Worm (Caenorhabditis elegans) whole organism, L1 larva: ENCODE results near the gene sqst-5.
A peak's percentile ranks its signal among the peaks of the same experiment; 100 is the strongest.
"Not testable (repeated sequence)": the region's sequence is repeated elsewhere in the genome, so short reads cannot be mapped to it uniquely, and the experiment has no call there.

Experiments used
- C34B4.2 ChIP-seq: sonication (generic microtip); optimal IDR thresholded peaks from 2 replicates; lab custom pipeline; 2017; ENCODE audit warnings: mild to moderate bottlenecking, missing genetic modification characterization, missing compliant biosample characterization
- aha-1 ChIP-seq: fragments of 150-350 bp; optimal IDR thresholded peaks from 2 replicates; lab custom pipeline; 2014; ENCODE audit warnings: missing biosample characterization, missing genetic modification characterization
- ama-1 ChIP-seq: fragments of 150-350 bp; optimal IDR thresholded peaks from 2 replicates; lab custom pipeline; 2014
- ceh-82 ChIP-seq, 3 experiments: fragments of 150-350 bp in 1 of 3; sonication (generic microtip) in 2 of 3; optimal IDR thresholded peaks; 2 replicates each; lab custom pipeline; 2014 to 2017; ENCODE audit warnings: missing biosample characterization in 3 of 3, missing genetic modification characterization in 3 of 3
- ceh-88 ChIP-seq: fragments of 200-800 bp; sonication (Bioruptor generic); IDR thresholded peaks from 2 replicates; pipeline ENCODE4 v1.3.6; 2022; ENCODE audit warnings: missing genetic modification characterization, missing compliant biosample characterization
- efl-1 ChIP-seq, 4 experiments: fragments of 150-350 bp; optimal IDR thresholded peaks in 3 of 4; peaks in 1 of 4; 1 replicate in 1 of 4; 2 replicates in 3 of 4; lab custom pipeline; 2014; ENCODE audit warnings: missing biosample characterization in 2 of 4, missing genetic modification characterization in 2 of 4, missing genetic modification reagents in 2 of 4
- elt-2 ChIP-seq: sonication (generic microtip); optimal IDR thresholded peaks from 2 replicates; lab custom pipeline; 2016; ENCODE audit warnings: missing genetic modification characterization, mild to moderate bottlenecking, inconsistent platforms, missing compliant biosample characterization, missing genetic modification reagents
- fkh-10 ChIP-seq: sonication (generic microtip); optimal IDR thresholded peaks from 2 replicates; lab custom pipeline; 2017; ENCODE audit warnings: missing biosample characterization, missing genetic modification reagents, missing genetic modification characterization
- hlh-17 ChIP-seq: fragments of 200-800 bp; sonication (Bioruptor generic); optimal IDR thresholded peaks from 2 replicates; lab custom pipeline; 2018; ENCODE audit warnings: missing genetic modification characterization, mild to moderate bottlenecking, missing compliant biosample characterization, moderate library complexity, borderline replicate concordance
- irx-1 ChIP-seq: sonication (generic microtip); optimal IDR thresholded peaks from 2 replicates; lab custom pipeline; 2016; ENCODE audit warnings: missing genetic modification characterization, missing compliant biosample characterization
- lin-13 ChIP-seq: fragments of 150-350 bp; optimal IDR thresholded peaks from 2 replicates; lab custom pipeline; 2014; ENCODE audit warnings: missing biosample characterization, missing genetic modification reagents, missing genetic modification characterization
- lin-14 ChIP-seq: fragments of 200-800 bp; sonication (Bioruptor generic); optimal IDR thresholded peaks from 2 replicates; lab custom pipeline; 2018; ENCODE audit warnings: mild to moderate bottlenecking, missing genetic modification characterization, moderate library complexity, missing compliant biosample characterization
- lin-15B ChIP-seq: fragments of 150-350 bp; sonication (generic microtip); optimal IDR thresholded peaks from 3 replicates; lab custom pipeline; 2014; ENCODE audit warnings: missing biosample characterization, missing genetic modification characterization
- lin-35 ChIP-seq, 2 experiments: fragments of 150-350 bp; optimal IDR thresholded peaks; 2 replicates each; lab custom pipeline; 2014; ENCODE audit warnings: missing biosample characterization in 2 of 2, missing genetic modification characterization in 2 of 2, missing genetic modification reagents in 2 of 2
- lin-39 ChIP-seq: fragments of 150-350 bp; optimal IDR thresholded peaks from 2 replicates; lab custom pipeline; 2014; ENCODE audit warnings: missing biosample characterization, missing genetic modification reagents, missing genetic modification characterization
- lir-3 ChIP-seq: sonication (generic microtip); optimal IDR thresholded peaks from 2 replicates; lab custom pipeline; 2016; ENCODE audit warnings: mild to moderate bottlenecking, missing genetic modification characterization, moderate library complexity, missing compliant biosample characterization; ENCODE audit not compliant: poor library complexity
- mab-9 ChIP-seq: fragments of 200-800 bp; sonication (Bioruptor generic); IDR thresholded peaks from 2 replicates; pipeline ENCODE4 v1.3.6; 2022; ENCODE audit warnings: missing genetic modification reagents, missing genetic modification characterization, missing compliant biosample characterization
- mef-2 ChIP-seq: fragments of 150-350 bp; optimal IDR thresholded peaks from 2 replicates; lab custom pipeline; 2014; ENCODE audit warnings: missing biosample characterization, missing genetic modification characterization
- mep-1 ChIP-seq: fragments of 150-350 bp; optimal IDR thresholded peaks from 2 replicates; lab custom pipeline; 2014; ENCODE audit warnings: missing biosample characterization, missing genetic modification characterization
- nhr-19 ChIP-seq: fragments of 200-800 bp; sonication (Bioruptor generic); conservative IDR thresholded peaks from 2 replicates; pipeline ENCODE4 v1.3.6; 2022; ENCODE audit warnings: missing genetic modification characterization, missing compliant biosample characterization
- nhr-237 ChIP-seq: fragments of 150-350 bp; optimal IDR thresholded peaks from 2 replicates; lab custom pipeline; 2014; ENCODE audit warnings: missing biosample characterization, missing genetic modification characterization
- nhr-28 ChIP-seq: fragments of 150-350 bp; optimal IDR thresholded peaks from 2 replicates; lab custom pipeline; 2014; ENCODE audit warnings: missing biosample characterization, missing genetic modification characterization
- nhr-76 ChIP-seq: sonication (generic microtip); optimal IDR thresholded peaks from 2 replicates; lab custom pipeline; 2017; ENCODE audit warnings: missing biosample characterization, missing genetic modification characterization
- nhr-77 ChIP-seq: fragments of 150-350 bp; optimal IDR thresholded peaks from 2 replicates; lab custom pipeline; 2014; ENCODE audit warnings: missing biosample characterization, missing genetic modification characterization
- nhr-85 ChIP-seq: sonication (generic microtip); peaks from one replicate; lab custom pipeline; 2016; ENCODE audit warnings: missing genetic modification characterization, inconsistent platforms, missing compliant biosample characterization
- skn-1 ChIP-seq: fragments of 150-350 bp; optimal IDR thresholded peaks from 2 replicates; lab custom pipeline; 2014; ENCODE audit warnings: missing biosample characterization, missing genetic modification characterization
- snu-23 ChIP-seq: sonication (generic microtip); optimal IDR thresholded peaks from 2 replicates; lab custom pipeline; 2016; ENCODE audit warnings: missing genetic modification characterization, missing compliant biosample characterization
- sptf-1 ChIP-seq: fragments of 150-350 bp; optimal IDR thresholded peaks from 2 replicates; lab custom pipeline; 2014; ENCODE audit warnings: missing biosample characterization, missing genetic modification characterization
- sup-37 ChIP-seq: fragments of 200-800 bp; sonication (Bioruptor generic); optimal IDR thresholded peaks from 2 replicates; lab custom pipeline; 2018; ENCODE audit warnings: mild to moderate bottlenecking, missing genetic modification characterization, missing compliant biosample characterization
- swsn-7 ChIP-seq: sonication (generic microtip); optimal IDR thresholded peaks from 2 replicates; lab custom pipeline; 2016; ENCODE audit warnings: missing genetic modification characterization, missing compliant biosample characterization
- tlp-1 ChIP-seq: fragments of 150-350 bp; optimal IDR thresholded peaks from 2 replicates; lab custom pipeline; 2014; ENCODE audit warnings: missing biosample characterization, missing genetic modification characterization
- unc-130 ChIP-seq: fragments of 150-350 bp; optimal IDR thresholded peaks from 2 replicates; lab custom pipeline; 2017; ENCODE audit warnings: missing biosample characterization, missing genetic modification characterization, inconsistent platforms
- unc-86 ChIP-seq: sonication (generic microtip); optimal IDR thresholded peaks from 2 replicates; lab custom pipeline; 2016; ENCODE audit warnings: missing genetic modification characterization, missing compliant biosample characterization
- vab-15 ChIP-seq: sonication (generic microtip); optimal IDR thresholded peaks from 2 replicates; lab custom pipeline; 2017; ENCODE audit warnings: missing genotype, mild to moderate bottlenecking, missing genetic modification characterization, missing compliant biosample characterization
- xbp-1 ChIP-seq: sonication (generic microtip); optimal IDR thresholded peaks from 2 replicates; lab custom pipeline; 2016; ENCODE audit warnings: missing genetic modification characterization, missing compliant biosample characterization
- zip-4 ChIP-seq: fragments of 200-800 bp; sonication (Bioruptor generic); optimal IDR thresholded peaks from 2 replicates; lab custom pipeline; 2018; ENCODE audit warnings: mild to moderate bottlenecking, missing genetic modification characterization, moderate library complexity, missing compliant biosample characterization
- ztf-4 ChIP-seq: fragments of 150-350 bp; optimal IDR thresholded peaks from 2 replicates; lab custom pipeline; 2014; ENCODE audit warnings: missing biosample characterization, missing genetic modification characterization

The sqst-5 gene

DNA sequence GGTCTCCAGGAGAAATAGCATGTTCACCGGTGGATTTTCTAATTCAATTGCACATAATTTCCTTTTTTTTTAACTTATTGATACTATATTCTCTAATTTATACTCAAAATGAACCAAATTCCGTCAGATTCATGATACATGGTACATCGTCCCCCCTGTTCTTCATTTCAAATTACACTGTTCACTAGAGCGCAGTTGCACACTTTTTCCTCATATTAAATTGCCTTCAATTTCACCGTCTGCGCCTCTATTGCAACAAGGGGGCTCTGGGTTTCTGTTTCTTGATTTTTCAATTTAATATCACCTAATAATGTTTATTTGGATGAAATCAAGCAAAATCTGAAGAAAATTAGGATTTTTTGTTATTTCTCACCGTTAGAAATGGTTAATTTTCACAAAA lies 15.8 kb downstream of the sqst-5 start (continued):
- peak; percentile 64 for TF ChIP-seq snu-23 (GFP tag; lab: Kevin White, UChicago)
- peak; percentile 50 for TF ChIP-seq swsn-7 (tag; lab: Kevin White, UChicago)
- TF ChIP-seq C34B4.2 (tag; lab: Kevin White, UChicago), result no peak
- TF ChIP-seq ceh-88 (GFP tag; lab: Robert Waterston, UW), result no peak
- TF ChIP-seq ceh-82 (tag; optimal IDR thresholded peaks at IDR 0.05; lab: Kevin White, UChicago), result peak in 2 of 3 experiments; percentile 2 to 70
- TF ChIP-seq tlp-1 (tag; lab: Kevin White, UChicago), result no peak
- TF ChIP-seq lin-35 (GFP tag; optimal IDR thresholded peaks at IDR 0.05; lab: Kevin White, UChicago), result peak; percentile 68 to 72
- no peak for TF ChIP-seq sptf-1 (tag; lab: Kevin White, UChicago)
- TF ChIP-seq irx-1 (tag; lab: Kevin White, UChicago), result peak; percentile 9
- TF ChIP-seq lin-13 (GFP tag; lab: Kevin White, UChicago), result peak; percentile 53
- peak; percentile 71 for TF ChIP-seq nhr-85 (tag; lab: Kevin White, UChicago)
- peak; percentile 79 for TF ChIP-seq mep-1 (tag; lab: Kevin White, UChicago)
- no peak for TF ChIP-seq mef-2

- no peak for TF ChIP-seq lin-15B (tag; lab: Kevin White, UChicago)
- peak; percentile 23 for TF ChIP-seq elt-2 (tag; lab: Kevin White, UChicago)
These were observed 16.8 kb downstream of the sqst-5 start, which contains the start of the genes nhr-280 and C29F9.2 for ce11 chrIII:130650-131049. Gene nhr-280, minus strand, starts transcription at chrIII:130750. Gene C29F9.2, plus strand, starts transcription at chrIII:130947.

DNA sequence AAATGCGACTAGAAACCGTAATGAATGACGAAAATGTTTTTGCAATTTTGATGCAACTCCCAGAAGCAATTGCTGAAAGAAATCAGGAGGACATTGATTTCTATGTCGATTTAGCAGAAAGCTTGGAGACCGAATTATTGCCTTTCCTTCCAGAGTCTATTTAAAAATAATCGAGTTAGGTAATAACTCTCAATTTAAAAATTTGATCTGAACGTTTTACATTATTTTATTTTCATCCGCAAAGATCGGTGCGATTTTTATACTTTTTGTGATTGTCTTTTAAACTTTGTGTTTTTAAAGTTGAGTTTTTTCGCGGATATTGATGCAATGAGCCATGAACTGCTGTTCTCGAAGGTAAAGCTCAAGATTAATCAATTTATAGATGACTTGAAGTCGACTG lies 22.9 kb downstream of the sqst-5 start, which contains the start of gene pals-23:
TSS of gene pals-23 (plus strand) at position 301 of the 400 bp plus-strand sequence.
- TF ChIP-seq fkh-10 (no peak), zip-4 (GFP tag; lab: Kevin White, UChicago) (no peak), nhr-76 (tag; lab: Kevin White, UChicago) (no peak), skn-1 (no peak), ceh-82 (tag; optimal IDR thresholded peaks at IDR 0.05; lab: Kevin White, UChicago) (no peak), ama-1 (no peak), unc-86 (no peak), nhr-77 (tag; lab: Kevin White, UChicago) (no peak), nhr-28 (tag; lab: Kevin White, UChicago) (no peak)
- TF ChIP-seq, all 84 proteins: peak for 0

- TF ChIP-seq vab-15, nhr-237, lin-39 (tag; lab: Kevin White, UChicago): not testable (repeated sequence)
These were observed 25.4 kb downstream of the sqst-5 start, which contains the start of gene C29F9.12 for ce11 chrIII:121983-122449. Gene C29F9.12, minus strand, starts transcription at chrIII:122033.

ce11 chrIII:120199-120598 lies 27.2 kb downstream of the sqst-5 start, which contains the start of gene pals-24:
Gene pals-24, plus strand, starts transcription at chrIII:120435.
- no peak for TF ChIP-seq ztf-4 (tag; lab: Kevin White, UChicago)
- peak; percentile 56 for TF ChIP-seq elt-2 (tag; lab: Kevin White, UChicago)
- TF ChIP-seq lin-35 (GFP tag; optimal IDR thresholded peaks at IDR 0.05; lab: Kevin White, UChicago), result peak in 1 of 2 experiments; percentile 14
- TF ChIP-seq efl-1 (optimal IDR thresholded peaks at IDR 0.05; lab: Kevin White, UChicago), result no peak
- TF ChIP-seq efl-1 (GFP tag; optimal IDR thresholded peaks at IDR 0.05 in 1 of 2; lab: Kevin White, UChicago), result peak in 1 of 2 experiments; percentile 79

DNA sequence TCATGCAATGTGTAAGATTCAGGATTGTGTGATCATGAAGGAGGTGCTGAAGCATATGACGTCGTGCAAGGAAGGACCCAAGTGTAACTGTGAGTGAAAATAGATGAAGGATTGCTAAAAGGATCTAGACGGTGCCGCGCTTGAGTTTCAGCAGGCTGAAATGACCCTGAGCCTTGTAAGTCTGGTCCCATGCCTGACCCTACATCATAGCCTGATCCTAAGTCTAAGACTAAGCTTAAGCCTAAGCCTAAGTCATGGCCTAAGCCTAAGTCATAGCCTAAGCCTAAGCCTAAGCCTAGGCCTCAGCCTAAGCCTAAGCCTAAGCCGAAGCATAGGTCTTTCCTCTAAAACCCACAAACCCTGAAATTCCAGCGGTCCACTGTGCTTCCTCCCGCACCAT lies 29.6 kb downstream of the sqst-5 start:
- no peak for TF ChIP-seq nhr-19 (GFP tag; lab: Robert Waterston, UW)
- TF ChIP-seq mab-9, result no peak
- no peak for TF ChIP-seq unc-130 (tag; lab: Kevin White, UChicago)
- no peak for TF ChIP-seq xbp-1
- TF ChIP-seq hlh-17 (GFP tag; lab: Kevin White, UChicago), result no peak
- no peak for TF ChIP-seq sup-37 (GFP tag; lab: Kevin White, UChicago)
- TF ChIP-seq lin-14 (GFP tag; lab: Kevin White, UChicago), result no peak
- no peak for TF ChIP-seq swsn-7 (tag; lab: Kevin White, UChicago)
- TF ChIP-seq lin-35 (GFP tag; optimal IDR thresholded peaks at IDR 0.05; lab: Kevin White, UChicago), result no peak
- no peak for TF ChIP-seq lir-3
- no peak for TF ChIP-seq aha-1 (tag; lab: Kevin White, UChicago)
- TF ChIP-seq nhr-28 (tag; lab: Kevin White, UChicago), result no peak
- no peak for TF ChIP-seq lin-15B (tag; lab: Kevin White, UChicago)
